Worm (Caenorhabditis elegans) whole organism, L1 larva: Measurements from ENCODE around the gene K07D4.2.

ENCODE experiments used
- C04F5.9 ChIP-seq: sonication (generic microtip); optimal IDR thresholded peaks from 2 replicates; lab custom pipeline; 2016; ENCODE audit warnings: missing genetic modification characterization, missing compliant biosample characterization
- F16B12.6 ChIP-seq: fragments of 150-350 bp; optimal IDR thresholded peaks from 2 replicates; lab custom pipeline; 2014; ENCODE audit warnings: missing biosample characterization, missing genetic modification characterization
- ceh-8 ChIP-seq: fragments of 200-800 bp; sonication (Bioruptor generic); optimal IDR thresholded peaks from 2 replicates; lab custom pipeline; 2018; ENCODE audit warnings: mild to moderate bottlenecking, missing genetic modification characterization, moderate library complexity, missing compliant biosample characterization
- ceh-88 ChIP-seq: fragments of 200-800 bp; sonication (Bioruptor generic); IDR thresholded peaks from 2 replicates; pipeline ENCODE4 v1.3.6; 2022; ENCODE audit warnings: missing genetic modification characterization, missing compliant biosample characterization
- dpl-1 ChIP-seq, 3 experiments: fragments of 150-350 bp in 2 of 3; sonication (generic microtip) in 1 of 3; optimal IDR thresholded peaks; 2 replicates each; lab custom pipeline; 2014 to 2017; ENCODE audit warnings: missing biosample characterization in 3 of 3, missing genetic modification characterization in 3 of 3, missing genetic modification reagents in 3 of 3
- dsc-1 ChIP-seq: sonication (generic microtip); optimal IDR thresholded peaks from 2 replicates; lab custom pipeline; 2016; ENCODE audit warnings: mild to moderate bottlenecking, missing genetic modification characterization, missing compliant biosample characterization
- efl-1 ChIP-seq, 4 experiments: fragments of 150-350 bp; optimal IDR thresholded peaks in 3 of 4; peaks in 1 of 4; 1 replicate in 1 of 4; 2 replicates in 3 of 4; lab custom pipeline; 2014; ENCODE audit warnings: missing biosample characterization in 2 of 4, missing genetic modification characterization in 2 of 4, missing genetic modification reagents in 2 of 4
- egl-13 ChIP-seq: sonication (generic microtip); optimal IDR thresholded peaks from 2 replicates; lab custom pipeline; 2016; ENCODE audit warnings: missing genotype, missing genetic modification reagents, missing genetic modification characterization, missing compliant biosample characterization
- elt-2 ChIP-seq: sonication (generic microtip); optimal IDR thresholded peaks from 2 replicates; lab custom pipeline; 2016; ENCODE audit warnings: missing genetic modification characterization, mild to moderate bottlenecking, inconsistent platforms, missing compliant biosample characterization, missing genetic modification reagents
- ets-5 ChIP-seq: fragments of 200-800 bp; sonication (Bioruptor generic); IDR thresholded peaks from 2 replicates; pipeline ENCODE4 v1.3.6; 2022; ENCODE audit warnings: missing genetic modification characterization, missing compliant biosample characterization
- fkh-8 ChIP-seq: sonication (generic microtip); optimal IDR thresholded peaks from 2 replicates; lab custom pipeline; 2016; ENCODE audit warnings: mild to moderate bottlenecking, missing genetic modification characterization, missing compliant biosample characterization
- grh-1 ChIP-seq: fragments of 200-800 bp; sonication (Bioruptor generic); IDR thresholded peaks from 2 replicates; pipeline ENCODE4 v1.3.6; 2022; ENCODE audit warnings: missing genetic modification reagents, missing genetic modification characterization, missing compliant biosample characterization
- hlh-4 ChIP-seq: sonication (generic microtip); optimal IDR thresholded peaks from 2 replicates; lab custom pipeline; 2016; ENCODE audit warnings: mild to moderate bottlenecking, missing genetic modification characterization, missing compliant biosample characterization
- irx-1 ChIP-seq: sonication (generic microtip); optimal IDR thresholded peaks from 2 replicates; lab custom pipeline; 2016; ENCODE audit warnings: missing genetic modification characterization, missing compliant biosample characterization
- isw-1 ChIP-seq: fragments of 200-800 bp; sonication (Bioruptor generic); IDR thresholded peaks from 2 replicates; pipeline ENCODE4 v1.3.6; 2022; ENCODE audit warnings: missing genetic modification characterization, missing compliant biosample characterization
- lin-14 ChIP-seq: fragments of 200-800 bp; sonication (Bioruptor generic); optimal IDR thresholded peaks from 2 replicates; lab custom pipeline; 2018; ENCODE audit warnings: mild to moderate bottlenecking, missing genetic modification characterization, moderate library complexity, missing compliant biosample characterization
- lin-15B ChIP-seq: fragments of 150-350 bp; sonication (generic microtip); optimal IDR thresholded peaks from 3 replicates; lab custom pipeline; 2014; ENCODE audit warnings: missing biosample characterization, missing genetic modification characterization
- lin-35 ChIP-seq, 2 experiments: fragments of 150-350 bp; optimal IDR thresholded peaks; 2 replicates each; lab custom pipeline; 2014; ENCODE audit warnings: missing biosample characterization in 2 of 2, missing genetic modification characterization in 2 of 2, missing genetic modification reagents in 2 of 2
- lir-3 ChIP-seq: sonication (generic microtip); optimal IDR thresholded peaks from 2 replicates; lab custom pipeline; 2016; ENCODE audit warnings: mild to moderate bottlenecking, missing genetic modification characterization, moderate library complexity, missing compliant biosample characterization; ENCODE audit not compliant: poor library complexity
- lsy-2 ChIP-seq, 2 experiments: fragments of 150-350 bp; optimal IDR thresholded peaks; 2 replicates each; lab custom pipeline; 2014; ENCODE audit warnings: missing biosample characterization in 2 of 2, missing genetic modification characterization in 2 of 2
- mab-9 ChIP-seq: fragments of 200-800 bp; sonication (Bioruptor generic); IDR thresholded peaks from 2 replicates; pipeline ENCODE4 v1.3.6; 2022; ENCODE audit warnings: missing genetic modification reagents, missing genetic modification characterization, missing compliant biosample characterization
- mep-1 ChIP-seq: fragments of 150-350 bp; optimal IDR thresholded peaks from 2 replicates; lab custom pipeline; 2014; ENCODE audit warnings: missing biosample characterization, missing genetic modification characterization
- nhr-19 ChIP-seq: fragments of 200-800 bp; sonication (Bioruptor generic); conservative IDR thresholded peaks from 2 replicates; pipeline ENCODE4 v1.3.6; 2022; ENCODE audit warnings: missing genetic modification characterization, missing compliant biosample characterization
- nhr-20 ChIP-seq: sonication (generic microtip); optimal IDR thresholded peaks from 2 replicates; lab custom pipeline; 2016; ENCODE audit warnings: mild to moderate bottlenecking, missing genetic modification characterization, missing compliant biosample characterization
- nhr-47 ChIP-seq: sonication (generic microtip); optimal IDR thresholded peaks from 2 replicates; lab custom pipeline; 2016; ENCODE audit warnings: mild to moderate bottlenecking, missing genetic modification characterization, moderate library complexity, missing compliant biosample characterization
- nhr-71 ChIP-seq: sonication (generic microtip); optimal IDR thresholded peaks from 2 replicates; lab custom pipeline; 2016; ENCODE audit warnings: mild to moderate bottlenecking, missing genetic modification characterization, moderate library complexity, missing compliant biosample characterization
- nhr-85 ChIP-seq: sonication (generic microtip); peaks from one replicate; lab custom pipeline; 2016; ENCODE audit warnings: missing genetic modification characterization, inconsistent platforms, missing compliant biosample characterization
- nhr-90 ChIP-seq: sonication (generic microtip); optimal IDR thresholded peaks from 2 replicates; lab custom pipeline; 2016; ENCODE audit warnings: mild to moderate bottlenecking, missing genetic modification characterization, missing compliant biosample characterization; ENCODE audit not compliant: poor library complexity
- pax-3 ChIP-seq: fragments of 200-800 bp; sonication (Bioruptor generic); optimal IDR thresholded peaks from 2 replicates; lab custom pipeline; 2018; ENCODE audit warnings: mild to moderate bottlenecking, missing genetic modification characterization, moderate library complexity, missing compliant biosample characterization
- rnt-1 ChIP-seq: sonication (generic microtip); optimal IDR thresholded peaks from 2 replicates; lab custom pipeline; 2016; ENCODE audit warnings: mild to moderate bottlenecking, missing genetic modification characterization, moderate library complexity, missing compliant biosample characterization
- snu-23 ChIP-seq: sonication (generic microtip); optimal IDR thresholded peaks from 2 replicates; lab custom pipeline; 2016; ENCODE audit warnings: missing genetic modification characterization, missing compliant biosample characterization
- sox-4 ChIP-seq: sonication (generic microtip); optimal IDR thresholded peaks from 2 replicates; lab custom pipeline; 2016; ENCODE audit warnings: missing genetic modification characterization, missing compliant biosample characterization
- swsn-7 ChIP-seq: sonication (generic microtip); optimal IDR thresholded peaks from 2 replicates; lab custom pipeline; 2016; ENCODE audit warnings: missing genetic modification characterization, missing compliant biosample characterization
- tbx-2 ChIP-seq: sonication (generic microtip); optimal IDR thresholded peaks from 2 replicates; lab custom pipeline; 2016; ENCODE audit warnings: missing genetic modification characterization, missing compliant biosample characterization
- unc-62 ChIP-seq: fragments of 150-350 bp; optimal IDR thresholded peaks from 2 replicates; lab custom pipeline; 2014; ENCODE audit warnings: missing biosample characterization, missing genetic modification reagents, missing genetic modification characterization
- unc-86 ChIP-seq: sonication (generic microtip); optimal IDR thresholded peaks from 2 replicates; lab custom pipeline; 2016; ENCODE audit warnings: missing genetic modification characterization, missing compliant biosample characterization
- unc-98 ChIP-seq: fragments of 200-800 bp; sonication (Bioruptor generic); IDR thresholded peaks from 2 replicates; pipeline ENCODE4 v1.3.6; 2022; ENCODE audit warnings: missing genetic modification characterization, missing compliant biosample characterization
- xbp-1 ChIP-seq: sonication (generic microtip); optimal IDR thresholded peaks from 2 replicates; lab custom pipeline; 2016; ENCODE audit warnings: missing genetic modification characterization, missing compliant biosample characterization
- zip-4 ChIP-seq: fragments of 200-800 bp; sonication (Bioruptor generic); optimal IDR thresholded peaks from 2 replicates; lab custom pipeline; 2018; ENCODE audit warnings: mild to moderate bottlenecking, missing genetic modification characterization, moderate library complexity, missing compliant biosample characterization
- ztf-11 ChIP-seq, 2 experiments: sonication (generic microtip); optimal IDR thresholded peaks; 2 replicates each; lab custom pipeline; 2016 to 2017; ENCODE audit warnings: missing genetic modification characterization in 2 of 2, missing biosample characterization in 1 of 2, missing compliant biosample characterization in 1 of 2

Gene K07D4.2

ce11 chrII:4062477-4062876 lies 17.2 kb upstream of the K07D4.2 start, which contains the start of gene gadr-4:
gadr-4 (minus strand) TSS chrII:4062577.
- TF ChIP-seq unc-62 (GFP tag; lab: Kevin White, UChicago) (no peak), dpl-1 (GFP tag; optimal IDR thresholded peaks at IDR 0.05; lab: Kevin White, UChicago) (no peak), lin-15B (tag; lab: Kevin White, UChicago) (no peak), unc-86 (tag; lab: Kevin White, UChicago) (no peak), irx-1 (no peak), hlh-4 (tag; lab: Kevin White, UChicago) (no peak), mep-1 (tag; lab: Kevin White, UChicago) (no peak), swsn-7 (tag; lab: Kevin White, UChicago) (no peak), pax-3 (tag; lab: Kevin White, UChicago) (no peak), lin-14 (no peak), nhr-71 (tag; lab: Kevin White, UChicago) (no peak), lsy-2 (tag; optimal IDR thresholded peaks at IDR 0.05; lab: Kevin White, UChicago) (no peak)

ce11 chrII:4049672-4050071 lies 4.4 kb upstream of the K07D4.2 start:
- TF ChIP-seq snu-23 (GFP tag; lab: Kevin White, UChicago) (peak; percentile 21), xbp-1 (tag; lab: Kevin White, UChicago) (peak; percentile 2), nhr-47 (tag; lab: Kevin White, UChicago) (peak; percentile 46), nhr-71 (tag; lab: Kevin White, UChicago) (peak; percentile 59), lsy-2 (tag; optimal IDR thresholded peaks at IDR 0.05; lab: Kevin White, UChicago) (peak; percentile 45 to 73), grh-1 (GFP tag; lab: Robert Waterston, UW) (peak; percentile 57), efl-1 (optimal IDR thresholded peaks at IDR 0.05; lab: Kevin White, UChicago) (peak; percentile 40 to 42), efl-1 (GFP tag; optimal IDR thresholded peaks at IDR 0.05 in 1 of 2; lab: Kevin White, UChicago) (peak; percentile 19 to 36), lin-14 (peak; percentile 49), nhr-19 (peak; percentile 81), nhr-90 (tag; lab: Kevin White, UChicago) (peak; percentile 10), isw-1 (GFP tag; lab: Robert Waterston, UW) (peak; percentile 49; the same call in 1 of the 2 replicates), nhr-20 (tag; lab: Kevin White, UChicago) (peak; percentile 51), dpl-1 (GFP tag; optimal IDR thresholded peaks at IDR 0.05; lab: Kevin White, UChicago) (peak in 1 of 3 experiments; percentile 22), F16B12.6 (tag; lab: Kevin White, UChicago) (peak; percentile 9), rnt-1 (peak; percentile 18), tbx-2 (tag; lab: Kevin White, UChicago) (peak; percentile 23), lin-35 (GFP tag; optimal IDR thresholded peaks at IDR 0.05; lab: Kevin White, UChicago) (peak in 1 of 2 experiments; percentile 45)

- TF ChIP-seq isw-1 (GFP tag; lab: Robert Waterston, UW) (peak; percentile 97), tbx-2 (tag; lab: Kevin White, UChicago) (peak; percentile 64), nhr-71 (tag; lab: Kevin White, UChicago) (peak; percentile 83), nhr-47 (tag; lab: Kevin White, UChicago) (peak; percentile 82), lin-35 (GFP tag; optimal IDR thresholded peaks at IDR 0.05; lab: Kevin White, UChicago) (peak in 1 of 2 experiments; percentile 36), efl-1 (optimal IDR thresholded peaks at IDR 0.05; lab: Kevin White, UChicago) (peak; percentile 46 to 47), efl-1 (GFP tag; optimal IDR thresholded peaks at IDR 0.05 in 1 of 2; lab: Kevin White, UChicago) (peak; percentile 22 to 92), elt-2 (tag; lab: Kevin White, UChicago) (peak; percentile 63), nhr-90 (tag; lab: Kevin White, UChicago) (peak; percentile 76), rnt-1 (peak; percentile 39), mab-9 (GFP tag; lab: Robert Waterston, UW) (peak; percentile 96), unc-98 (GFP tag; lab: Robert Waterston, UW) (peak; percentile 89), lir-3 (tag; lab: Kevin White, UChicago) (peak; percentile 66), egl-13 (tag; lab: Kevin White, UChicago) (peak; percentile 17), swsn-7 (tag; lab: Kevin White, UChicago) (peak; percentile 52), dsc-1 (tag; lab: Kevin White, UChicago) (peak; percentile 33), sox-4 (peak; percentile 1), unc-86 (tag; lab: Kevin White, UChicago) (peak; percentile 40), nhr-19 (peak; percentile 99), zip-4 (peak; percentile 25), irx-1 (peak; percentile 52), ceh-88 (peak; percentile 99), grh-1 (GFP tag; lab: Robert Waterston, UW) (peak; percentile 99), nhr-20 (tag; lab: Kevin White, UChicago) (peak; percentile 74), F16B12.6 (tag; lab: Kevin White, UChicago) (peak; percentile 40), lin-14 (peak; percentile 69), xbp-1 (tag; lab: Kevin White, UChicago) (peak; percentile 68), C04F5.9 (peak; percentile 62), ztf-11 (tag; optimal IDR thresholded peaks at IDR 0.05; lab: Kevin White, UChicago) (peak in 1 of 2 experiments; percentile 62), snu-23 (GFP tag; lab: Kevin White, UChicago) (peak; percentile 64), dpl-1 (GFP tag; optimal IDR thresholded peaks at IDR 0.05; lab: Kevin White, UChicago) (peak; percentile 14 to 31 (median 24)), nhr-85 (tag; lab: Kevin White, UChicago) (peak; percentile 84), ceh-8 (GFP tag; lab: Kevin White, UChicago) (peak; percentile 35), fkh-8 (tag; lab: Kevin White, UChicago) (peak; percentile 32), pax-3 (tag; lab: Kevin White, UChicago) (peak; percentile 68), ets-5 (GFP tag; lab: Robert Waterston, UW) (0 out of 2 replicates have a peak, but pooled peaks have one; percentile 57), lsy-2 (tag; optimal IDR thresholded peaks at IDR 0.05; lab: Kevin White, UChicago) (peak; percentile 48 to 69)
Observed at ce11 chrII:4047839-4048440, 2.6 kb upstream of the K07D4.2 start.
